Worm (Caenorhabditis elegans): ENCODE data around the gene cogc-2.

DNA sequence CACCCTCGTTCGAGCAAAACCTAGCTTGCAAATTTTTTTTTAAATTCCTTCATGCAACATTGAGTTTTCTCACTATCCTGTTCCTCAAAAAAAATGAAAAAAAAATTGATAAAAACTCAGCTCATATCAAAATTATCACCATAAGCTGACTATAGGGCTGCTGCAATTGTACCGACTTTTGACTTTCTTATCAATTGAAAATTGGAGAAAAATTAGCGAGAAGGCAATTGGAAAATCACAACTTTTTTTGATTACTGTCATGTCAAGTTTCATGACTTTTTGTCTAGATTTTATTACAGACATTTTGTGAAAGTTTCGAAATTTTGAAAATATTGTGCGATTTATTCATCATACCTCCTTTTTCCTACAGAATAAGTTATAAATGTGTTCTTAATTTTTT, 13.5 kb downstream of the cogc-2 start:
- TF ChIP-seq egl-27 (tag; optimal IDR thresholded peaks at IDR 0.05) (no peak), elt-2 (tag; optimal IDR thresholded peaks at IDR 0.05) (peak; percentile 77), C04F5.9 (tag; optimal IDR thresholded peaks at IDR 0.05) (no peak), unc-130 (tag; optimal IDR thresholded peaks at IDR 0.05) (no peak), efl-1 (optimal IDR thresholded peaks at IDR 0.05) (no peak), efl-1 (GFP tag; optimal IDR thresholded peaks at IDR 0.05 in 1 of 2) (peak in 1 of 2 experiments; percentile 71), nhr-77 (tag; optimal IDR thresholded peaks at IDR 0.05) (no peak), nhr-28 (tag; optimal IDR thresholded peaks at IDR 0.05) (no peak), alr-1 (tag; optimal IDR thresholded peaks at IDR 0.05; ENCODE audit: borderline replicate concordance) (no peak)
